Worm (Caenorhabditis elegans) whole organism, young adult: ENCODE measurements around the gene R07B7.9.

Experiments used
- F57C9.4 ChIP-seq: sonication (generic microtip); optimal IDR thresholded peaks from 2 replicates; lab custom pipeline; 2017; ENCODE audit warnings: mild to moderate bottlenecking, missing genetic modification characterization, missing compliant biosample characterization
- attf-5 ChIP-seq: fragments of 200-800 bp; sonication (Bioruptor generic); optimal IDR thresholded peaks from 2 replicates; lab custom pipeline; 2018; ENCODE audit warnings: mild to moderate bottlenecking, missing genetic modification characterization, missing compliant biosample characterization

ce11 chrV:12048445-12048844 is 31.7 kb downstream of the R07B7.9 start, which contains the start of gene dars-2:
- TF ChIP-seq attf-5 (GFP tag; lab: Kevin White, UChicago), result no peak
- no peak for TF ChIP-seq F57C9.4 (tag; lab: Kevin White, UChicago)
